Fruit fly (Drosophila melanogaster): Measurements from ENCODE around the gene CG12290.

DNA sequence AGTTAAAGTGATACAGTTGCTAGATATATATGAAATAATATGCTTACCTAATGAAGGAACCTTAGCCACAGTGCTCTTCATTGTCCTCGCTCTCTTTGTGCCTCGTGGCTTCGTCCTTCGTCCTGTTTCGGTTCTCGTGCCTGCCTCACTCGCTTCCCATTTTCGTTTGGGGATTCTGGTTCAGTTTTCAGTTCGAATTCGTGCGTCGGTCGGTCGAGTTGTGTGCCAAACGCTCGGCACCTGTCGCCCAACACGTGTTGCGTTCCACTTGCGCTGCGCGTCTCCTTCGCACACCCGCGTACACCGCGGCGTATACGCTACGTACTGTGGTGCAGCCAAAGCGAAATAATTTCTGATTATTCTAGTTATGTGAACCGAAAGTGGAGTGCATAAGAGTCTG lies 32.4 kb downstream of the CG12290 start, which contains the start of gene CG6154:
- TF ChIP-seq psq (GFP tag; optimal IDR thresholded peaks at IDR 0.05) (no peak), Dfd (GFP tag; optimal IDR thresholded peaks at IDR 0.05) (no peak), Vsx2 (GFP tag; optimal IDR thresholded peaks at IDR 0.05; ENCODE audit: partially characterized antibody) (no peak), ey (GFP tag; optimal IDR thresholded peaks at IDR 0.05) (no peak), Myc (optimal IDR thresholded peaks at IDR 0.05) (no peak), OdsH (GFP tag; optimal IDR thresholded peaks at IDR 0.05) (no peak), pan (optimal IDR thresholded peaks at IDR 0.05) (no peak), Hnf4 (GFP tag; optimal IDR thresholded peaks at IDR 0.05) (no peak), dmrt93B (GFP tag; optimal IDR thresholded peaks at IDR 0.05) (no peak), sv (GFP tag; optimal IDR thresholded peaks at IDR 0.05) (no peak)

Data from whole organism, wandering third instar larva.